Worm (Caenorhabditis elegans) whole organism, L4/young adult: Measurements from ENCODE around the gene F40F8.5.

Source experiments
- W03F9.2 ChIP-seq: fragments of 150-350 bp; optimal IDR thresholded peaks from 2 replicates; lab custom pipeline; 2014; ENCODE audit warnings: missing biosample characterization, missing genetic modification characterization
- him-1 ChIP-seq: sonication (generic microtip); optimal IDR thresholded peaks from 2 replicates; lab custom pipeline; 2016; ENCODE audit warnings: missing genotype, missing genetic modification reagents, missing genetic modification characterization, missing compliant biosample characterization

ce11 chrII:11156160-11156559, 21.4 kb upstream of the F40F8.5 start:
- TF ChIP-seq him-1 (no peak), W03F9.2 (tag; lab: Kevin White, UChicago) (no peak)
